Worm (Caenorhabditis elegans): ENCODE data around the gene Y69E1A.5.

Y69E1A.5 gene

DNA sequence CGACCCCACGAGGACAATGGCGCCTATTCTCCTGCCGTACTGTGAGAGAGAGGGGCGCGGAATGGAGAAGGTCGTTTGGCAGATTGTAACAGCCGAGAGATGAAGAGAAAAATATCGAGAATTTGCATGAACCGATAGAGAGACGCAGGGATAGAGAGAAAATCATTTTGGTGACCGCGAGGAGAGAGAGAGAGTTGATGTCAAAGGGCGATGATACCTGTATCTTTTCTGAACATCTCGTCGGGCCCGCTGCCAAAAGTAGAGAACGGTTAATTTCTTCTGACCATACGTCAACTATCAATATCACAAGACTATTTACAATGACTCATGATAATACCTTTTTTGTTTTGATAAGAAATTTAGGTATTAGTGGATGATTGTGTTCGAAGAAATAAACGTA, 18.5 kb upstream of the Y69E1A.5 start:
- TF ChIP-seq blmp-1 (tag; optimal IDR thresholded peaks at IDR 0.05; ENCODE audit: insufficient read depth) (peak; percentile 85), gmeb-1 (tag; optimal IDR thresholded peaks at IDR 0.05) (peak; percentile 33), sma-9 (GFP tag; optimal IDR thresholded peaks at IDR 0.05) (peak; percentile 88), sma-9 (tag; optimal IDR thresholded peaks at IDR 0.05) (no peak), nhr-25 (tag; optimal IDR thresholded peaks at IDR 0.05) (peak; percentile 87), nhr-10 (tag; optimal IDR thresholded peaks at IDR 0.05) (no peak), nhr-129 (tag; optimal IDR thresholded peaks at IDR 0.05) (peak; percentile 50), Y55F3AM.14 (GFP tag; optimal IDR thresholded peaks at IDR 0.05) (peak; percentile 35), elt-1 (tag; optimal IDR thresholded peaks at IDR 0.05) (no peak), lin-11 (tag; optimal IDR thresholded peaks at IDR 0.05) (no peak), sma-3 (GFP tag; optimal IDR thresholded peaks at IDR 0.05) (peak; percentile 91), lsy-2 (tag; optimal IDR thresholded peaks at IDR 0.05) (peak in 1 of 2 experiments; percentile 50), mdl-1 (tag; optimal IDR thresholded peaks at IDR 0.05) (peak in 1 of 2 experiments; percentile 14), nhr-21 (tag; optimal IDR thresholded peaks at IDR 0.05) (peak; percentile 75), nhr-6 (tag; optimal IDR thresholded peaks at IDR 0.05) (peak; percentile 59), ama-1 (optimal IDR thresholded peaks at IDR 0.05) (no peak), crh-2 (tag; optimal IDR thresholded peaks at IDR 0.05) (peak; percentile 48), F13H6.1 (tag; optimal IDR thresholded peaks at IDR 0.05) (peak; percentile 21), fos-1 (tag; optimal IDR thresholded peaks at IDR 0.05) (peak; percentile 54), egl-27 (tag; optimal IDR thresholded peaks at IDR 0.05) (peak; percentile 46)

DNA sequence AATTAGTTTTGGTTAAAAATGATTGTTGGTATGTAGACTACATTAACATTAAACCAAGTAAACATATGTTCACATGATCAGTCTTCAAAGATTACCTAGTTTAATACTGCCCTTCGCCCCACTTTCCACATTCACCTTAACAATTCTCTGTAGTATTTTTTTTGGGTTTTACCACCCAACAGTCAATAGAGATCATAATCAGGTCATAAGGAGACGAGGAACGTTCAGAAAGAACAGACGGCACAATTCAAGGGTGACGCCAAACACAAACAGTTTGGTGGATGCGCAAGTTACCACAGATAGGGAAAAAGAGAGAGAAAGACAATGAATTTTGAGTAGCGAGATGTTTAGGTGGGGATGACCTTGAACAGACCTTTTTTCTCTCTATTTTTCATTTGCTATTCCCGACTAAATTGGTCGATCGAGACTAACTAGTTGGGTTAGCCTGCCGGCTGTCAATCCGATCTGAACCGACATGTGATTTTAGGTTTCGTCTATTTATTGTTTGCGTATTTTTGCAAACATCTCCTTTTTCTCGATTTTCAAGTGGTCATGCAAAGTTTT, 14.3 kb upstream of the Y69E1A.5 start:
- no peak for TF ChIP-seq skn-1 (tag; optimal IDR thresholded peaks at IDR 0.05)
- no peak for TF ChIP-seq nhr-77 (tag; optimal IDR thresholded peaks at IDR 0.05)
- TF ChIP-seq gmeb-1 (tag; optimal IDR thresholded peaks at IDR 0.05): peak; percentile 26
- TF ChIP-seq lin-39 (tag; optimal IDR thresholded peaks at IDR 0.05): no peak
- TF ChIP-seq nhr-12 (tag; optimal IDR thresholded peaks at IDR 0.05): no peak
- no peak for TF ChIP-seq zag-1 (tag; optimal IDR thresholded peaks at IDR 0.05)
- peak in 1 of 2 experiments; percentile 4 for TF ChIP-seq lsy-2 (tag; optimal IDR thresholded peaks at IDR 0.05)
- TF ChIP-seq ztf-1 (GFP tag; conservative IDR thresholded peaks at IDR 0.05): no peak
- no peak for TF ChIP-seq aly-2 (tag; optimal IDR thresholded peaks at IDR 0.05)
- TF ChIP-seq sem-4 (tag; optimal IDR thresholded peaks at IDR 0.05): no peak
- TF ChIP-seq sma-9 (GFP tag; optimal IDR thresholded peaks at IDR 0.05): peak; percentile 58
- no peak for TF ChIP-seq sma-9 (tag; optimal IDR thresholded peaks at IDR 0.05)
- TF ChIP-seq alr-1 (tag; optimal IDR thresholded peaks at IDR 0.05): no peak
- peak; percentile 78 for TF ChIP-seq nhr-25 (tag; optimal IDR thresholded peaks at IDR 0.05)
- TF ChIP-seq nhr-11 (tag; optimal IDR thresholded peaks at IDR 0.05): no peak
- TF ChIP-seq blmp-1 (tag; optimal IDR thresholded peaks at IDR 0.05; ENCODE audit: insufficient read depth): peak; percentile 47
- TF ChIP-seq ZK546.5 (tag; optimal IDR thresholded peaks at IDR 0.05): no peak
- no peak for TF ChIP-seq mab-5 (tag; optimal IDR thresholded peaks at IDR 0.05)
- no peak for TF ChIP-seq nhr-237 (tag; optimal IDR thresholded peaks at IDR 0.05)
- TF ChIP-seq ceh-16 (tag; optimal IDR thresholded peaks at IDR 0.05): peak; percentile 25
- TF ChIP-seq mbf-1 (tag; optimal IDR thresholded peaks at IDR 0.05): no peak
- no peak for TF ChIP-seq ceh-82 (tag; optimal IDR thresholded peaks at IDR 0.05)
- peak; percentile 63 for TF ChIP-seq nhr-129 (tag; optimal IDR thresholded peaks at IDR 0.05)
- no peak for TF ChIP-seq crh-2 (tag; optimal IDR thresholded peaks at IDR 0.05)
- TF ChIP-seq C34F6.9 (tag; optimal IDR thresholded peaks at IDR 0.05): no peak
- peak; percentile 27 for TF ChIP-seq egl-27 (tag; optimal IDR thresholded peaks at IDR 0.05)
- peak; percentile 29 for TF ChIP-seq fos-1 (tag; optimal IDR thresholded peaks at IDR 0.05)
- TF ChIP-seq unc-62 (GFP tag; optimal IDR thresholded peaks at IDR 0.05): no peak
- TF ChIP-seq lin-13 (GFP tag; optimal IDR thresholded peaks at IDR 0.05): no peak
- TF ChIP-seq snpc-4 (tag; optimal IDR thresholded peaks at IDR 0.05): no peak
- TF ChIP-seq lin-11 (tag; optimal IDR thresholded peaks at IDR 0.05): no peak
- no peak for TF ChIP-seq elt-3 (tag; optimal IDR thresholded peaks at IDR 0.05)
- TF ChIP-seq R02D3.7 (tag; optimal IDR thresholded peaks at IDR 0.05): no peak
- no peak for TF ChIP-seq nhr-23 (tag; optimal IDR thresholded peaks at IDR 0.05)
- peak in 1 of 2 experiments; percentile 23 for TF ChIP-seq mdl-1 (tag; optimal IDR thresholded peaks at IDR 0.05)
- TF ChIP-seq unc-39 (tag; optimal IDR thresholded peaks at IDR 0.05): no peak
- no peak for TF ChIP-seq peb-1 (tag; optimal IDR thresholded peaks at IDR 0.05)
- TF ChIP-seq unc-55 (GFP tag; optimal IDR thresholded peaks at IDR 0.05): no peak
- no peak for TF ChIP-seq ama-1 (optimal IDR thresholded peaks at IDR 0.05)
- no peak for TF ChIP-seq ztf-11 (tag; optimal IDR thresholded peaks at IDR 0.05)
- no peak for TF ChIP-seq elt-1 (tag; optimal IDR thresholded peaks at IDR 0.05)
- no peak for TF ChIP-seq Y55F3AM.14 (GFP tag; optimal IDR thresholded peaks at IDR 0.05)
- TF ChIP-seq nhr-6 (tag; optimal IDR thresholded peaks at IDR 0.05): peak; percentile 47
- TF ChIP-seq F13H6.1 (tag; optimal IDR thresholded peaks at IDR 0.05): peak; percentile 35
- no peak for TF ChIP-seq ztf-4 (tag; optimal IDR thresholded peaks at IDR 0.05)
- TF ChIP-seq nhr-21 (tag; optimal IDR thresholded peaks at IDR 0.05): no peak
- TF ChIP-seq sma-3 (GFP tag; optimal IDR thresholded peaks at IDR 0.05): peak; percentile 41
- TF ChIP-seq nhr-10 (tag; optimal IDR thresholded peaks at IDR 0.05): no peak
- TF ChIP-seq dmd-4 (tag; optimal IDR thresholded peaks at IDR 0.05): no peak

Measured in whole organism, L2 larva.